Fruit fly (Drosophila melanogaster) whole organism, embryonic: ENCODE measurements around the gene CG4000.
A peak's percentile ranks its signal among the peaks of the same experiment; 100 is the strongest.

Experiments
- Adf1 ChIP-seq: fragments of 200-800 bp; sonication (Bioruptor generic); IDR thresholded peaks from 2 replicates; pipeline ENCODE4 v1.3.6; 2022; ENCODE audit warnings: missing biosample characterization, missing genetic modification characterization
- B-H1 ChIP-seq: fragments of 200-800 bp; sonication (Bioruptor generic); IDR thresholded peaks from 3 replicates; pipeline ENCODE4 v1.3.6; 2022; ENCODE audit warnings: missing biosample characterization, missing genetic modification characterization
- BEAF-32 ChIP-seq: fragments of 200-800 bp; sonication (Bioruptor generic); optimal IDR thresholded peaks from 3 replicates; lab custom pipeline; 2017; ENCODE audit warnings: missing biosample characterization, missing genetic modification characterization, mild to moderate bottlenecking, moderate library complexity, missing genetic modification reagents
- CG10654 ChIP-seq: fragments of 200-800 bp; sonication (Bioruptor generic); optimal IDR thresholded peaks from 2 replicates; lab custom pipeline; 2016; ENCODE audit warnings: missing biosample characterization, missing genetic modification characterization
- CG12071 ChIP-seq: fragments of 200-800 bp; sonication (Bioruptor generic); optimal IDR thresholded peaks from 3 replicates; lab custom pipeline; 2018; ENCODE audit warnings: missing biosample characterization, mild to moderate bottlenecking, missing genetic modification characterization
- CG12744 ChIP-seq: fragments of 200-800 bp; sonication (Bioruptor generic); optimal IDR thresholded peaks from 2 replicates; lab custom pipeline; 2016; ENCODE audit warnings: missing biosample characterization, missing genetic modification characterization
- CG13424 ChIP-seq: fragments of 200-800 bp; sonication (Bioruptor generic); optimal IDR thresholded peaks from 2 replicates; lab custom pipeline; 2019; ENCODE audit warnings: missing biosample characterization, mild to moderate bottlenecking, missing genetic modification characterization, moderate library complexity
- CG14667 ChIP-seq: fragments of 200-800 bp; sonication (Bioruptor generic); IDR thresholded peaks from 2 replicates; pipeline ENCODE4 v1.3.6; 2022; ENCODE audit warnings: missing biosample characterization, missing genetic modification characterization
- CG14710 ChIP-seq: fragments of 200-800 bp; sonication (Bioruptor generic); optimal IDR thresholded peaks from 3 replicates; lab custom pipeline; 2019; ENCODE audit warnings: missing biosample characterization, mild to moderate bottlenecking, missing genetic modification characterization, moderate library complexity
- CG15011 ChIP-seq: fragments of 200-800 bp; sonication (Bioruptor generic); optimal IDR thresholded peaks from 3 replicates; lab custom pipeline; 2018; ENCODE audit warnings: missing biosample characterization, mild to moderate bottlenecking, missing genetic modification characterization
- CG15269 ChIP-seq: fragments of 200-800 bp; sonication (Bioruptor generic); optimal IDR thresholded peaks from 2 replicates; lab custom pipeline; 2018; ENCODE audit warnings: missing biosample characterization, mild to moderate bottlenecking, missing genetic modification characterization, moderate library complexity
- CG17186 ChIP-seq: fragments of 200-800 bp; sonication (Bioruptor generic); optimal IDR thresholded peaks from 3 replicates; lab custom pipeline; 2017; ENCODE audit warnings: missing biosample characterization, missing genetic modification reagents, missing genetic modification characterization
- CG17612 ChIP-seq: fragments of 200-800 bp; sonication (Bioruptor generic); IDR thresholded peaks from 2 replicates; pipeline ENCODE4 v1.3.6; 2022; ENCODE audit warnings: missing biosample characterization, missing genetic modification characterization
- CG1832 ChIP-seq: fragments of 200-800 bp; sonication (Bioruptor generic); optimal IDR thresholded peaks from 2 replicates; lab custom pipeline; 2017; ENCODE audit warnings: missing biosample characterization, mild to moderate bottlenecking, missing genetic modification characterization, inconsistent platforms
- CG18476 ChIP-seq: fragments of 200-800 bp; sonication (Bioruptor generic); optimal IDR thresholded peaks from 2 replicates; lab custom pipeline; 2016; ENCODE audit warnings: missing biosample characterization, mild to moderate bottlenecking, missing genetic modification characterization
- CG31441 ChIP-seq: fragments of 200-800 bp; sonication (Bioruptor generic); IDR thresholded peaks from 2 replicates; pipeline ENCODE4 v1.3.6; 2022; ENCODE audit warnings: missing biosample characterization, missing genetic modification characterization
- CG3163 ChIP-seq: fragments of 200-800 bp; sonication (Bioruptor generic); optimal IDR thresholded peaks from 3 replicates; lab custom pipeline; 2016; ENCODE audit warnings: missing biosample characterization, missing genetic modification characterization
- CG8089 ChIP-seq: fragments of 200-800 bp; sonication (Bioruptor generic); optimal IDR thresholded peaks from 3 replicates; lab custom pipeline; 2016; ENCODE audit warnings: missing biosample characterization, missing genetic modification characterization
- CG9817 ChIP-seq: fragments of 200-800 bp; sonication (Bioruptor generic); optimal IDR thresholded peaks from 2 replicates; lab custom pipeline; 2018; ENCODE audit warnings: missing biosample characterization, mild to moderate bottlenecking, missing genetic modification characterization, moderate library complexity
- Chrac-16 ChIP-seq: fragments of 200-800 bp; sonication (Bioruptor generic); optimal IDR thresholded peaks from 3 replicates; lab custom pipeline; 2016; ENCODE audit warnings: missing biosample characterization, missing genetic modification characterization
- CoRest ChIP-seq: fragments of 200-800 bp; sonication (Bioruptor generic); optimal IDR thresholded peaks from 3 replicates; lab custom pipeline; 2018; ENCODE audit warnings: missing biosample characterization, mild to moderate bottlenecking, missing genetic modification characterization, moderate library complexity
- Dad ChIP-seq: fragments of 200-800 bp; sonication (Bioruptor generic); optimal IDR thresholded peaks from 3 replicates; lab custom pipeline; 2016; ENCODE audit warnings: missing biosample characterization, missing genetic modification characterization
- Doc2 ChIP-seq: fragments of 200-800 bp; sonication (Bioruptor generic); IDR thresholded peaks from 2 replicates; pipeline ENCODE4 v1.3.6; 2022; ENCODE audit warnings: missing biosample characterization, missing genetic modification characterization
- Eip74EF ChIP-seq, 2 experiments: fragments of 200-800 bp in 1 of 2; fragments of >200 bp in 1 of 2; sonication (Bioruptor generic) in 1 of 2; optimal IDR thresholded peaks; 2 replicates each; lab custom pipeline; 2017 to 2019; ENCODE audit warnings: missing biosample characterization in 2 of 2, missing genetic modification characterization in 2 of 2, mild to moderate bottlenecking in 1 of 2, moderate library complexity in 1 of 2
- HHEX ChIP-seq: fragments of 200-800 bp; sonication (Bioruptor generic); optimal IDR thresholded peaks from 3 replicates; lab custom pipeline; 2017; ENCODE audit warnings: missing biosample characterization, mild to moderate bottlenecking, missing genetic modification characterization, missing genetic modification reagents
- Hr51 ChIP-seq, 2 experiments: fragments of 200-800 bp; sonication (Bioruptor generic); optimal IDR thresholded peaks; 2 replicates in 1 of 2; 3 replicates in 1 of 2; lab custom pipeline; 2016 to 2018; ENCODE audit warnings: missing biosample characterization in 2 of 2, missing genetic modification characterization in 2 of 2, mild to moderate bottlenecking in 1 of 2, moderate library complexity in 1 of 2
- Lpt ChIP-seq: fragments of >200 bp; optimal IDR thresholded peaks from 2 replicates; lab custom pipeline; 2018; ENCODE audit warnings: missing biosample characterization, missing genetic modification characterization
- MTF-1 ChIP-seq: fragments of 200-800 bp; sonication (Bioruptor generic); optimal IDR thresholded peaks from 2 replicates; lab custom pipeline; 2018; ENCODE audit warnings: missing biosample characterization, mild to moderate bottlenecking, missing genetic modification characterization, borderline replicate concordance
- Meics ChIP-seq: fragments of 200-800 bp; sonication (Bioruptor generic); optimal IDR thresholded peaks from 2 replicates; lab custom pipeline; 2017; ENCODE audit warnings: missing biosample characterization, mild to moderate bottlenecking, missing genetic modification characterization
- Spps ChIP-seq: fragments of 200-800 bp; sonication (Bioruptor generic); optimal IDR thresholded peaks from 2 replicates; lab custom pipeline; 2018; ENCODE audit warnings: missing biosample characterization, mild to moderate bottlenecking, missing genetic modification characterization
- Vsx1 ChIP-seq: fragments of 200-800 bp; sonication (Bioruptor generic); optimal IDR thresholded peaks from 2 replicates; lab custom pipeline; 2017; ENCODE audit warnings: missing biosample characterization, mild to moderate bottlenecking, missing genetic modification characterization, missing genetic modification reagents
- amos ChIP-seq: fragments of 200-800 bp; sonication (Bioruptor generic); IDR thresholded peaks from 2 replicates; pipeline ENCODE4 v1.3.6; 2022; ENCODE audit warnings: missing biosample characterization, missing genetic modification characterization; ENCODE audit not compliant: partially characterized antibody
- ase ChIP-seq: fragments of 200-800 bp; sonication (Bioruptor generic); IDR thresholded peaks from 3 replicates; pipeline ENCODE4 v1.3.6; 2022; ENCODE audit warnings: missing biosample characterization, missing genetic modification characterization
- cato ChIP-seq: fragments of 200-800 bp; sonication (Bioruptor generic); optimal IDR thresholded peaks from 2 replicates; lab custom pipeline; 2016; ENCODE audit warnings: missing biosample characterization, missing genetic modification characterization, borderline replicate concordance
- disco-r ChIP-seq: fragments of 200-800 bp; sonication (Bioruptor generic); optimal IDR thresholded peaks from 2 replicates; lab custom pipeline; 2016; ENCODE audit warnings: missing biosample characterization, missing genetic modification characterization
- dpn ChIP-seq, 2 experiments: fragments of 200-800 bp; sonication (Bioruptor generic); optimal IDR thresholded peaks; 3 replicates each; lab custom pipeline; 2016; ENCODE audit warnings: missing biosample characterization in 2 of 2, missing genetic modification characterization in 2 of 2
- gt ChIP-seq: fragments of 200-800 bp; sonication (Bioruptor generic); IDR thresholded peaks from 2 replicates; pipeline ENCODE4 v1.3.6; 2022; ENCODE audit warnings: missing biosample characterization, missing genetic modification characterization
- hb ChIP-seq: fragments of 200-800 bp; sonication (Bioruptor generic); IDR thresholded peaks from 3 replicates; pipeline ENCODE4 v1.3.6; 2022; ENCODE audit warnings: missing biosample characterization, missing genetic modification characterization; ENCODE audit not compliant: partially characterized antibody
- her ChIP-seq: fragments of 200-800 bp; sonication (Bioruptor generic); optimal IDR thresholded peaks from 2 replicates; lab custom pipeline; 2016; ENCODE audit warnings: missing biosample characterization, missing genetic modification characterization
- prd ChIP-seq, 3 experiments: fragments of >200 bp in 2 of 3; fragments of 200-800 bp in 1 of 3; sonication (Bioruptor generic) in 1 of 3; optimal IDR thresholded peaks in 2 of 3; IDR thresholded peaks in 1 of 3; 2 replicates in 2 of 3; 3 replicates in 1 of 3; pipeline versions ENCODE4 v1.3.6 to Lab custom; 2017 to 2022; ENCODE audit warnings: missing biosample characterization in 1 of 3, missing genetic modification characterization in 1 of 3
- rib ChIP-seq: fragments of 200-800 bp; sonication (Bioruptor generic); IDR thresholded peaks from 2 replicates; pipeline ENCODE4 v1.3.6; 2022; ENCODE audit warnings: missing biosample characterization, missing genetic modification characterization
- schlank ChIP-seq: fragments of 200-800 bp; sonication (Bioruptor generic); optimal IDR thresholded peaks from 2 replicates; lab custom pipeline; 2018; ENCODE audit warnings: missing biosample characterization, mild to moderate bottlenecking, missing genetic modification characterization
- slbo ChIP-seq: fragments of 200-800 bp; sonication (Bioruptor generic); IDR thresholded peaks from 2 replicates; pipeline ENCODE4 v1.3.6; 2022; ENCODE audit warnings: missing biosample characterization, missing genetic modification characterization
- stc ChIP-seq: fragments of 200-800 bp; sonication (Bioruptor generic); IDR thresholded peaks from 2 replicates; pipeline ENCODE4 v1.3.6; 2022; ENCODE audit warnings: missing biosample characterization, missing genetic modification characterization
- sug ChIP-seq: fragments of 200-800 bp; optimal IDR thresholded peaks from 2 replicates; lab custom pipeline; 2019; ENCODE audit warnings: missing biosample characterization, mild to moderate bottlenecking, missing genetic modification characterization, moderate library complexity
- tna ChIP-seq: fragments of 200-800 bp; sonication (Bioruptor generic); IDR thresholded peaks from 2 replicates; pipeline ENCODE4 v1.3.6; 2022; ENCODE audit warnings: missing biosample characterization, missing genetic modification characterization; ENCODE audit not compliant: partially characterized antibody
- tx ChIP-seq: fragments of 200-800 bp; sonication (Bioruptor generic); optimal IDR thresholded peaks from 2 replicates; lab custom pipeline; 2016; ENCODE audit warnings: missing biosample characterization, missing genetic modification characterization
- yki ChIP-seq: fragments of >200 bp; optimal IDR thresholded peaks from 3 replicates; lab custom pipeline; 2018
- zen2 ChIP-seq: fragments of 200-800 bp; sonication (Bioruptor generic); IDR thresholded peaks from 3 replicates; pipeline ENCODE4 v1.3.6; 2022; ENCODE audit warnings: missing biosample characterization, missing genetic modification characterization; ENCODE audit not compliant: partially characterized antibody
- zfh1 ChIP-seq: fragments of 200-800 bp; sonication (Bioruptor generic); IDR thresholded peaks from 3 replicates; pipeline ENCODE4 v1.3.6; 2022; ENCODE audit warnings: missing biosample characterization, missing genetic modification characterization

CG4000 gene

dm6 chr3R:20633984-20634446 lies 43.1 kb downstream of the CG4000 start (continued):
- TF ChIP-seq CG13424 (tag; lab: Kevin White, UChicago), result peak; percentile 72
- TF ChIP-seq slbo (GFP tag; lab: Robert Waterston, UW), result peak; percentile 73
- TF ChIP-seq CG18476, result peak; percentile 22
- peak in 1 of 2 experiments; percentile 55 for TF ChIP-seq Hr51 (GFP tag; optimal IDR thresholded peaks at IDR 0.05; lab: Kevin White, UChicago)
- no peak for TF ChIP-seq CG14710 (tag; lab: Kevin White, UChicago)
- peak; percentile 44; the same call in 1 of the 2 replicates for TF ChIP-seq CG17612 (GFP tag; lab: Robert Waterston, UW)
- no peak for TF ChIP-seq CG17186 (GFP tag; lab: Kevin White, UChicago)
- no peak for TF ChIP-seq hb
- no peak for TF ChIP-seq BEAF-32 (GFP tag; lab: Kevin White, UChicago)
- TF ChIP-seq MTF-1 (GFP tag; lab: Kevin White, UChicago), result no peak
- TF ChIP-seq dpn (GFP tag; optimal IDR thresholded peaks at IDR 0.05; lab: Kevin White, UChicago), result peak; percentile 65 to 73
- no peak for TF ChIP-seq B-H1 (GFP tag; lab: Robert Waterston, UW)
- no peak for TF ChIP-seq Meics (GFP tag; lab: Kevin White, UChicago)
- TF ChIP-seq gt (GFP tag; lab: Robert Waterston, UW), result no peak
- TF ChIP-seq CG1832 (GFP tag; lab: Kevin White, UChicago), result no peak
- TF ChIP-seq rib (GFP tag; lab: Robert Waterston, UW), result peak; percentile 49; the same call in 1 of the 2 replicates
- peak; percentile 28; the same call in 1 of the 2 replicates for TF ChIP-seq CG14667 (GFP tag; lab: Robert Waterston, UW)
- TF ChIP-seq Vsx1 (GFP tag; lab: Kevin White, UChicago), result no peak
- TF ChIP-seq Chrac-16 (GFP tag; lab: Kevin White, UChicago), result peak; percentile 58
- peak; percentile 21 for TF ChIP-seq CG3163 (GFP tag; lab: Kevin White, UChicago)
- TF ChIP-seq CG15011 (GFP tag; lab: Kevin White, UChicago), result no peak
- TF ChIP-seq CG31441 (GFP tag; lab: Robert Waterston, UW), result no peak
- no peak for TF ChIP-seq Eip74EF (GFP tag; optimal IDR thresholded peaks at IDR 0.05; lab: Kevin White, UChicago)
- TF ChIP-seq CG9817 (tag; lab: Kevin White, UChicago), result no peak
- TF ChIP-seq Lpt (GFP tag; lab: Kevin White, UChicago), result no peak
- peak; percentile 61 for TF ChIP-seq Dad (GFP tag; lab: Kevin White, UChicago)
- TF ChIP-seq ase (GFP tag; lab: Robert Waterston, UW), result no peak
- peak; percentile 60 for TF ChIP-seq schlank (tag; lab: Kevin White, UChicago)
- no peak for TF ChIP-seq tna (GFP tag; lab: Robert Waterston, UW)
- peak; percentile 54 for TF ChIP-seq stc
- peak; percentile 74 for TF ChIP-seq her (GFP tag; lab: Kevin White, UChicago)
- TF ChIP-seq cato (GFP tag; lab: Kevin White, UChicago), result peak; percentile 32
- TF ChIP-seq zen2 (GFP tag; lab: Robert Waterston, UW), result no peak
- peak; percentile 85 for TF ChIP-seq sug (tag; lab: Kevin White, UChicago)
- TF ChIP-seq prd (optimal IDR thresholded peaks at IDR 0.05; lab: Kevin White, UChicago), result no peak
- peak; percentile 78 for TF ChIP-seq prd (GFP tag; IDR thresholded peaks at IDR 0.05; lab: Robert Waterston, UW)
- TF ChIP-seq CG15269 (tag; lab: Kevin White, UChicago), result no peak
- no peak for TF ChIP-seq CG12071 (GFP tag; lab: Kevin White, UChicago)
- TF ChIP-seq Doc2 (GFP tag; lab: Robert Waterston, UW), result no peak
- peak; percentile 54 for TF ChIP-seq CG10654
- TF ChIP-seq CG12744 (GFP tag; lab: Kevin White, UChicago), result no peak
- TF ChIP-seq zfh1 (GFP tag; lab: Robert Waterston, UW), result peak; percentile 62
- peak; percentile 62 for TF ChIP-seq HHEX (GFP tag; lab: Kevin White, UChicago)
- no peak for TF ChIP-seq yki (lab: Kevin White, UChicago)
- TF ChIP-seq disco-r (GFP tag; lab: Kevin White, UChicago), result peak; percentile 67
- TF ChIP-seq CG8089 (GFP tag; lab: Kevin White, UChicago), result peak; percentile 55
- peak; percentile 23 for TF ChIP-seq Adf1 (GFP tag; lab: Robert Waterston, UW)
- TF ChIP-seq CoRest (tag; lab: Kevin White, UChicago), result no peak
- TF ChIP-seq Spps (tag; lab: Kevin White, UChicago), result peak; percentile 31
- TF ChIP-seq amos, result no peak
- peak; percentile 71 for TF ChIP-seq tx (GFP tag; lab: Kevin White, UChicago)
